Worm (Caenorhabditis elegans) whole organism, young adult: ENCODE results near the gene Y46G5A.20.

Source experiments
- F10E7.11 ChIP-seq: sonication (generic microtip); optimal IDR thresholded peaks from 2 replicates; lab custom pipeline; 2017; ENCODE audit warnings: mild to moderate bottlenecking, missing genetic modification characterization, moderate library complexity, missing compliant biosample characterization
- Y56A3A.18 ChIP-seq: fragments of 200-800 bp; sonication (Bioruptor generic); IDR thresholded peaks from 2 replicates; pipeline ENCODE4 v1.3.6; 2022; ENCODE audit warnings: missing genetic modification reagents, missing genetic modification characterization, missing compliant biosample characterization
- efl-1 ChIP-seq: fragments of 150-350 bp; optimal IDR thresholded peaks from 2 replicates; lab custom pipeline; 2014; ENCODE audit warnings: missing biosample characterization, missing genetic modification reagents, missing genetic modification characterization
- hmg-1.2 ChIP-seq: fragments of 200-800 bp; sonication (Bioruptor generic); IDR thresholded peaks from 2 replicates; pipeline ENCODE4 v1.3.6; 2022; ENCODE audit warnings: missing genetic modification reagents, missing genetic modification characterization, missing compliant biosample characterization
- madf-3 ChIP-seq: fragments of 200-800 bp; sonication (Bioruptor generic); IDR thresholded peaks from 2 replicates; pipeline ENCODE4 v1.3.6; 2022; ENCODE audit warnings: missing genetic modification reagents, missing genetic modification characterization, missing compliant biosample characterization
- unc-62 ChIP-seq: fragments of 150-350 bp; optimal IDR thresholded peaks from 2 replicates; lab custom pipeline; 2014; ENCODE audit warnings: missing biosample characterization, missing genetic modification reagents, missing genetic modification characterization
- ztf-18 ChIP-seq: sonication (generic microtip); optimal IDR thresholded peaks from 2 replicates; lab custom pipeline; 2016; ENCODE audit warnings: missing genotype, mild to moderate bottlenecking, missing genetic modification characterization, missing compliant biosample characterization

ce11 chrII:12789497-12789896 lies 21.3 kb upstream of the Y46G5A.20 start:
- TF ChIP-seq unc-62 (GFP tag; lab: Kevin White, UChicago): no peak
- TF ChIP-seq ztf-18: no peak
- TF ChIP-seq efl-1: no peak
- TF ChIP-seq F10E7.11 (tag; lab: Kevin White, UChicago): no peak
- no peak for TF ChIP-seq hmg-1.2 (GFP tag; lab: Robert Waterston, UW)
- TF ChIP-seq Y56A3A.18 (GFP tag; lab: Robert Waterston, UW): no peak
- no peak for TF ChIP-seq madf-3 (GFP tag; lab: Robert Waterston, UW)
